Fruit fly (Drosophila melanogaster): ENCODE data around the gene CG10077.
A peak's percentile ranks its signal among the peaks of the same experiment; 100 is the strongest.

Gene CG10077

dm6 chr3L:6981823-6982222 is 26.1 kb upstream of the CG10077 start (continued):
- TF ChIP-seq GATAe (GFP tag; conservative IDR thresholded peaks at IDR 0.05): no peak
- TF ChIP-seq CG15601 (tag; optimal IDR thresholded peaks at IDR 0.05): peak; percentile 15
- TF ChIP-seq lov (optimal IDR thresholded peaks at IDR 0.05): no peak
- no peak for TF ChIP-seq lov (GFP tag; IDR thresholded peaks at IDR 0.05)
- TF ChIP-seq sqz (GFP tag; optimal IDR thresholded peaks at IDR 0.05): no peak
- TF ChIP-seq ranshi (GFP tag; IDR thresholded peaks at IDR 0.05): no peak
- peak; percentile 7 for TF ChIP-seq CG15011 (GFP tag; optimal IDR thresholded peaks at IDR 0.05)
- peak; percentile 2 for TF ChIP-seq ind (GFP tag; optimal IDR thresholded peaks at IDR 0.05)
- TF ChIP-seq CG16813 (GFP tag; IDR thresholded peaks at IDR 0.05; ENCODE audit: partially characterized antibody): no peak
- TF ChIP-seq Ravus (GFP tag; IDR thresholded peaks at IDR 0.05): no peak
- TF ChIP-seq Dref (GFP tag; IDR thresholded peaks at IDR 0.05): no peak
- TF ChIP-seq CG4360 (GFP tag; IDR thresholded peaks at IDR 0.05): no peak
- TF ChIP-seq CkIIα-i1 (GFP tag; IDR thresholded peaks at IDR 0.05): no peak
- no peak for TF ChIP-seq CG31365 (tag; optimal IDR thresholded peaks at IDR 0.05)
- 0 out of 2 replicates have a peak, but pooled peaks have one; percentile 47 for TF ChIP-seq Ptx1 (GFP tag; IDR thresholded peaks at IDR 0.05)
- 0 out of 2 replicates have a peak, but pooled peaks have one; percentile 17 for TF ChIP-seq peb (GFP tag; IDR thresholded peaks at IDR 0.05)
- peak; percentile 5 for TF ChIP-seq CG2116 (GFP tag; optimal IDR thresholded peaks at IDR 0.05)
- TF ChIP-seq fd64A (GFP tag; optimal IDR thresholded peaks at IDR 0.05): no peak
- no peak for TF ChIP-seq MTF-1 (GFP tag; optimal IDR thresholded peaks at IDR 0.05; ENCODE audit: borderline replicate concordance)
- TF ChIP-seq H2.0 (GFP tag; IDR thresholded peaks at IDR 0.05): no peak
- TF ChIP-seq lbe (GFP tag; optimal IDR thresholded peaks at IDR 0.05): no peak
- no peak for TF ChIP-seq CrebB (tag; optimal IDR thresholded peaks at IDR 0.05)
- no peak for TF ChIP-seq CG11398 (GFP tag; optimal IDR thresholded peaks at IDR 0.05)
- TF ChIP-seq CG8478 (optimal IDR thresholded peaks at IDR 0.05): no peak
- TF ChIP-seq CG6175 (GFP tag; IDR thresholded peaks at IDR 0.05): no peak
- TF ChIP-seq CG4707 (GFP tag; optimal IDR thresholded peaks at IDR 0.05): no peak
- TF ChIP-seq fru (optimal IDR thresholded peaks at IDR 0.05): no peak
- TF ChIP-seq klu (GFP tag; IDR thresholded peaks at IDR 0.05): no peak
- peak; percentile 34; the same call in 1 of the 2 replicates for TF ChIP-seq CG17328 (GFP tag; IDR thresholded peaks at IDR 0.05)
- no peak for TF ChIP-seq C15 (GFP tag; IDR thresholded peaks at IDR 0.05)
- TF ChIP-seq Neu2 (GFP tag; optimal IDR thresholded peaks at IDR 0.05; ENCODE audit: borderline replicate concordance): no peak
- TF ChIP-seq CG10462 (GFP tag; optimal IDR thresholded peaks at IDR 0.05): peak; percentile 32
- peak; percentile 29 for TF ChIP-seq Six4 (GFP tag; optimal IDR thresholded peaks at IDR 0.05)
- peak; percentile 15 for TF ChIP-seq lab (GFP tag; optimal IDR thresholded peaks at IDR 0.05)
- TF ChIP-seq Atf6 (GFP tag; IDR thresholded peaks at IDR 0.05): no peak
- no peak for TF ChIP-seq sug (tag; optimal IDR thresholded peaks at IDR 0.05)
- TF ChIP-seq gsb-n (tag; optimal IDR thresholded peaks at IDR 0.05): peak; percentile 32
- TF ChIP-seq gt (GFP tag; IDR thresholded peaks at IDR 0.05): no peak
- TF ChIP-seq Hmr (GFP tag; optimal IDR thresholded peaks at IDR 0.05): peak; percentile 2
- TF ChIP-seq Jarid2 (GFP tag; optimal IDR thresholded peaks at IDR 0.05): no peak
- peak; percentile 25 for TF ChIP-seq org-1 (GFP tag; optimal IDR thresholded peaks at IDR 0.05)
- TF ChIP-seq Dp (GFP tag; optimal IDR thresholded peaks at IDR 0.05): no peak
- TF ChIP-seq sr (GFP tag; IDR thresholded peaks at IDR 0.05): no peak
- no peak for TF ChIP-seq H15 (GFP tag; IDR thresholded peaks at IDR 0.05)
- peak; percentile 33 for TF ChIP-seq CG12659 (GFP tag; optimal IDR thresholded peaks at IDR 0.05)
- TF ChIP-seq Hand (GFP tag; optimal IDR thresholded peaks at IDR 0.05): no peak
- TF ChIP-seq CG18599 (GFP tag; optimal IDR thresholded peaks at IDR 0.05): peak; percentile 16
- TF ChIP-seq Vsx1 (GFP tag; optimal IDR thresholded peaks at IDR 0.05): no peak
- no peak for TF ChIP-seq CG4617 (GFP tag; optimal IDR thresholded peaks at IDR 0.05; ENCODE audit: borderline replicate concordance)
- TF ChIP-seq vnd (GFP tag; IDR thresholded peaks at IDR 0.05; ENCODE audit: partially characterized antibody): no peak
- TF ChIP-seq CG14441 (GFP tag; IDR thresholded peaks at IDR 0.05): no peak
- TF ChIP-seq Bteb2 (GFP tag; optimal IDR thresholded peaks at IDR 0.05): no peak

Data from whole organism, embryonic.